Worm (Caenorhabditis elegans): ENCODE data around the gene ZK1290.15.

DNA sequence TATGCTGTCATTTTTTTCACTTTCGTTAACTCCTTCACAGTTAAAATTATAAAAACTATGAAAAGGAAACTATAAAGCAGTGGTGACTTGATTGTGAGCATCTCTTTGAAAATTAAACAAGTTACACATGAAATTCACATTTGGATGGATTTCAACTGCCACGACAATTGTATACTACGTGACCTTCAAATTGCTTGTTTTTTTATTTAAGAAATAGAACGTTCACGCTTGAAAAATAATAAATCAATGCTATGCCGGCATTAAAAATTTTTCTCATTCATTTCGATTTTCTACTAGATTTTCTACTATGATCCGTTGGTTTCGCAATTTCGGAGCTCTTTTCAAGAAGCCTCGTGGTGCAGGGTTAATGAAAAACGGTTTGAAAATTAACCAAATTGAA lies 2.1 kb downstream of the ZK1290.15 start, which contains the start of the genes ZK1290.7 and rnh-1.1:
- TF ChIP-seq ref-1 (GFP tag; conservative IDR thresholded peaks at IDR 0.05) (no peak), tab-1 (GFP tag; IDR thresholded peaks at IDR 0.05) (no peak), ztf-29 (GFP tag; IDR thresholded peaks at IDR 0.05) (no peak), T22C8.4 (GFP tag; IDR thresholded peaks at IDR 0.05) (no peak)

All from whole organism, midembryonic.